Fruit fly (Drosophila melanogaster): ENCODE measurements around the gene Cyp4d2.

The Cyp4d2 gene

DNA sequence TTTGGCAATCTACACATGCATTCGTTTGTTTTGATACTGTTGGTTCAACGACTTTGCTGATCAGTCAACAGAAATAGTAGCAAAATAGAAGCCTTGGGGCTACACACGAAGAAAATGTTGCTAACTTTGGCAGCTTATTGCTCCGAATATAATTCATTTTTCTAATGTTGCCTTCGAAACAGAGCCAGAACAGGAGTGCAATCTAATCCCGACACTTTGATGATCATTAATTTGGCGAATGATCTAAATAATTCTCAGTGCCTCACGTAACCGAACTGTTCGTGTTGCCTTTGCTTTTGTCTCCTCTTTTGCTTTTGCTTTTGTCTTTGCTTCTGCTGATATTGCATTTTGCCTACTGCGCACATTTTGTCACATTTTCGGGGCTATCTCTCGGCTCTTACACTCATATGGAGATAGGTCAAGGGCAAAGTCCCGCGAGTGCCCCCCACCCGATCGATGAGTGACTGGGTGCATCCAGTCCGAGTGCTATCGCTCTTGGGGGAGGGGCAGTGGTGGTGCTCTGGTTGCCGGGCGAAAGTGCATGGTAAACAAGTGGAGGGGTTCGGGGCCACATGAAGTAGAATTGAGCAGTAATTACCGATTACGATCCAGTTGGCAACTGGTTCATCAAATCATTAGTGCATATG, 20.4 kb downstream of the Cyp4d2 start (continued):
- TF ChIP-seq ranshi (GFP tag; IDR thresholded peaks at IDR 0.05) (no peak), trh (GFP tag; optimal IDR thresholded peaks at IDR 0.05) (no peak), CG1647 (GFP tag; optimal IDR thresholded peaks at IDR 0.05) (no peak), CG10321 (GFP tag; IDR thresholded peaks at IDR 0.05) (no peak), slbo (GFP tag; IDR thresholded peaks at IDR 0.05) (no peak), dati (GFP tag; IDR thresholded peaks at IDR 0.05) (no peak), CG9817 (tag; optimal IDR thresholded peaks at IDR 0.05) (no peak), CG17361 (GFP tag; IDR thresholded peaks at IDR 0.05) (no peak), D (optimal IDR thresholded peaks at IDR 0.05) (no peak), D (GFP tag; optimal IDR thresholded peaks at IDR 0.05) (no peak), Bdp1 (GFP tag; optimal IDR thresholded peaks at IDR 0.05) (no peak), phol (tag; optimal IDR thresholded peaks at IDR 0.05) (peak; percentile 2), sna (GFP tag; IDR thresholded peaks at IDR 0.05; ENCODE audit: partially characterized antibody) (no peak), CG16815 (GFP tag; optimal IDR thresholded peaks at IDR 0.05) (no peak), CG10209 (GFP tag; optimal IDR thresholded peaks at IDR 0.05) (no peak), CG12391 (tag; optimal IDR thresholded peaks at IDR 0.05) (no peak), Scr (GFP tag; IDR thresholded peaks at IDR 0.05; ENCODE audit: partially characterized antibody) (no peak), CG3163 (GFP tag; optimal IDR thresholded peaks at IDR 0.05) (no peak)

DNA sequence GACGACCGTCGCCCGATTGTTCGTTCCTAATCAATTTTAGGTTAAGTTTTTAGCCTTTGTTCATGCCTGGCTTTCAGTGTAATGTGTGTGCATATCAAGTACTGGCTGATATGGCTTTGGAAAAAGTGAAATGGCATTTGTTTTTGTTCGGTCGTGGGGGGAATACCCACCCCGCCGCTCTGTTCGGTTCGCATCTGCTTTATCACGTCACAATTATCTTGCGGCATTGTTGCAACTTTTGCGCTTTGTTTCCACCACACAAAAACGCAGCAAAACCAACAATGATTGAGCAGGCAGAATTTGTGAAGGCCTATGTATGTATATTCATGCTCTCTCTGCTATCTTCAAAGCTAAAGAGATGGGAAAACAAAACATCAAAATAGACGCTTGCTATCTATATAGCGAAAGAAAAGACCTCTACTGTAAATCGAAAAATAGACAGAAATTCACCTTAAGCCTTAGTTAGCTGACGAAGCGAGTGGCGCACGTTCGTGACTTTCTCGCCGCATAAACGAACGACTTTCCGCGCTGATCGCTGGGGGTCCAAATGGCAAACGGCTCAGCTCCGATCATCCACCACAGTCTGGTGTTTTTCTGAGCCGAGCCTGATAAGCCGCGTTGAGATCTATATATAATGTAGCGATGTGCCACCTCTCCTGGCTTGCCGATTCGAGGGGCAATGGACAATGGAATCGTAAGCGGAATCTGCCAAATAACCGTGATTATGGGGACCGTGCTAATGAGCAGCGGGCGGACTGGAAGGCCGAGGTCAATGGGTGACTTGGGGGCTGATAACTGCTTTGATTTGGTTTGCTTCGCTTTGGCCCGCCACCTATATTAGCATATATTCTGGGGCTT, 21.8 kb downstream of the Cyp4d2 start:
- TF ChIP-seq Sin3A (optimal IDR thresholded peaks at IDR 0.05) (no peak), CG12219 (GFP tag; optimal IDR thresholded peaks at IDR 0.05) (no peak), sug (tag; optimal IDR thresholded peaks at IDR 0.05) (peak; percentile 93), B-H1 (GFP tag; IDR thresholded peaks at IDR 0.05) (no peak), Dp (GFP tag; optimal IDR thresholded peaks at IDR 0.05) (no peak), pum (GFP tag; optimal IDR thresholded peaks at IDR 0.05) (no peak), Med (GFP tag) (peak; percentile 29), sc (optimal IDR thresholded peaks at IDR 0.05) (no peak), sc (GFP tag; optimal IDR thresholded peaks at IDR 0.05) (no peak), CG4820 (GFP tag; optimal IDR thresholded peaks at IDR 0.05) (peak; percentile 7), scrt (GFP tag; optimal IDR thresholded peaks at IDR 0.05) (no peak), chn (GFP tag; optimal IDR thresholded peaks at IDR 0.05) (no peak), CG18619 (GFP tag; optimal IDR thresholded peaks at IDR 0.05) (no peak), ranshi (GFP tag; IDR thresholded peaks at IDR 0.05) (no peak), prd (optimal IDR thresholded peaks at IDR 0.05) (no peak), prd (GFP tag; IDR thresholded peaks at IDR 0.05) (no peak), CG34376 (GFP tag; optimal IDR thresholded peaks at IDR 0.05) (peak; percentile 22), CG11398 (GFP tag; optimal IDR thresholded peaks at IDR 0.05) (no peak), crol (GFP tag; IDR thresholded peaks at IDR 0.05) (no peak), CHES-1-like (GFP tag; optimal IDR thresholded peaks at IDR 0.05) (no peak), CG14441 (GFP tag; IDR thresholded peaks at IDR 0.05) (no peak), ken (GFP tag; IDR thresholded peaks at IDR 0.05) (no peak), stc (GFP tag; IDR thresholded peaks at IDR 0.05) (no peak), gro (GFP tag; optimal IDR thresholded peaks at IDR 0.05) (no peak), CG8944 (GFP tag; optimal IDR thresholded peaks at IDR 0.05) (no peak), CG16779 (GFP tag; IDR thresholded peaks at IDR 0.05) (no peak), grau (tag; optimal IDR thresholded peaks at IDR 0.05) (no peak), cato (GFP tag; optimal IDR thresholded peaks at IDR 0.05; ENCODE audit: borderline replicate concordance) (no peak), CG12071 (GFP tag; optimal IDR thresholded peaks at IDR 0.05) (no peak), HmgD (GFP tag; optimal IDR thresholded peaks at IDR 0.05) (no peak), Hsf (GFP tag; optimal IDR thresholded peaks at IDR 0.05) (no peak), Meics (GFP tag; optimal IDR thresholded peaks at IDR 0.05) (no peak), CG8359 (GFP tag; optimal IDR thresholded peaks at IDR 0.05; ENCODE audit: borderline replicate concordance) (no peak)

All from whole organism, embryonic.